Worm (Caenorhabditis elegans) whole organism, midembryonic: Measurements from ENCODE around the gene C04E12.5.

Experiments
- T22C8.4 ChIP-seq: fragments of 200-800 bp; sonication (Bioruptor generic); IDR thresholded peaks from 2 replicates; pipeline ENCODE4 v1.3.6; 2022; ENCODE audit warnings: missing genetic modification characterization, missing compliant biosample characterization
- cog-1 ChIP-seq: sonication (generic microtip); optimal IDR thresholded peaks from 2 replicates; lab custom pipeline; 2016; ENCODE audit warnings: missing genetic modification characterization, missing compliant biosample characterization
- flt-1 ChIP-seq: fragments of 200-800 bp; sonication (Bioruptor generic); IDR thresholded peaks from 2 replicates; pipeline ENCODE4 v1.3.6; 2022; ENCODE audit warnings: missing genetic modification characterization, missing compliant biosample characterization
- med-1 ChIP-seq: sonication (generic microtip); optimal IDR thresholded peaks from 2 replicates; lab custom pipeline; 2017; ENCODE audit warnings: missing genetic modification characterization, mild to moderate bottlenecking, missing compliant biosample characterization, antibody characterized with exemption, missing genetic modification reagents; ENCODE audit not compliant: insufficient read depth
- ref-1 ChIP-seq: fragments of 200-800 bp; sonication (Bioruptor generic); conservative IDR thresholded peaks from 2 replicates; pipeline ENCODE4 v1.3.6; 2022; ENCODE audit warnings: missing genetic modification reagents, missing genetic modification characterization, missing compliant biosample characterization
- tab-1 ChIP-seq: fragments of 200-800 bp; sonication (Bioruptor generic); IDR thresholded peaks from 2 replicates; pipeline ENCODE4 v1.3.6; 2022; ENCODE audit warnings: missing genetic modification characterization, missing compliant biosample characterization
- ztf-29 ChIP-seq: fragments of 200-800 bp; sonication (Bioruptor generic); IDR thresholded peaks from 2 replicates; pipeline ENCODE4 v1.3.6; 2022; ENCODE audit warnings: missing genetic modification reagents, missing genetic modification characterization, missing compliant biosample characterization

- TF ChIP-seq cog-1 (tag; lab: Kevin White, UChicago) (no peak), ztf-29 (no peak), tab-1 (GFP tag; lab: Robert Waterston, UW) (no peak), T22C8.4 (GFP tag; lab: Robert Waterston, UW) (no peak), flt-1 (GFP tag; lab: Robert Waterston, UW) (no peak), ref-1 (GFP tag; lab: Robert Waterston, UW) (no peak), med-1 (GFP tag; lab: Kevin White, UChicago) (no peak)
Observed at ce11 chrV:3361633-3362032, 3.3 kb downstream of the C04E12.5 start.
